Fruit fly (Drosophila melanogaster): Measurements from ENCODE around the gene Nplp4.

The Nplp4 gene

dm6 chr2L:1981726-1982367 lies 26.4 kb upstream of the Nplp4 start, which contains the start of gene CG7289:
TSS of gene CG7289 (plus strand) at chr2L:1982217.
- TF ChIP-seq h (optimal IDR thresholded peaks at IDR 0.05): no peak
- no peak for TF ChIP-seq psq (optimal IDR thresholded peaks at IDR 0.05)
- no peak for TF ChIP-seq insv (optimal IDR thresholded peaks at IDR 0.05)

DNA sequence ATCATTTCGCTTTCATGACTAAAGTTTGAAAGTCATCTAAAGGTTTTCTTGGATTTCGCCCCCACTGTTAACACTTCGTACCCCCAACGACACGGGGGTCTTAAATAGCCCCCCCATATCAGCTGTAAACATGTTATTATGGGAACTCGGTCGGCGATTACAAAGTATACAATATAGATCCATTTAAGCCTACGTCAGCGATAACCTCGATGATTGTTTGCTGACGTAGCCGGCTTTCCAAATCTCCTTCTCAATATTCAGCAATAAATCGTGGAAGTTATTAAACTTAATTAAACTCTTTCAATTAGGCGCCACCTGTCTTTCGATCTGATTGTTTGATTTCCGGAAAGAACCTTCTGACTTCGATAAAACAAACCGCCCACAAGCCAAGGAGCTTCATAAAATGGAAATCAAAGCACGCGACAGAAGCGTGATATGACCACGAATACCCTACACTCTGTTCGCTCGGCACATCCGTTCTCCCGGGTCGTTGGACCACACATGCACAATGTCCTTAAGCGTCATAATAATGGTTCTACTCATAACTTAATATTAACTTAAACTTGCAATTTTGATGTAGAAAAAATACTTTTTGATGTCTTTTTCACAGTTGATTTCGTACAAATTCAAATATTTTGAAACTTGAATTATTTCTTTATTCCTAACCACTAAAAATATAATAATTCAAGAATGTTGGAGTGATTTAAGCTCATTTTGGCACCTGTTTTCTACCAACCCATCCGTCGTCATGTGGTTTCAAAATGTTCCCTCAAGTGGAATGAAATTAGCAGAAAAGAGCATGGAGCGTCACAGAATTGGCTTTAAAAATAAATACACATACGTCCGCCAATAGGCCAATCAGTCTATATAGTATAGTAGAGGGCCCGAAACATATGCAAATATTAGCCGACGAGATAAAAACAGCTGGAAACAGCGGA lies 21.6 kb upstream of the Nplp4 start:
- TF ChIP-seq ttk (optimal IDR thresholded peaks at IDR 0.05): no peak
- no peak for TF ChIP-seq Sin3A (optimal IDR thresholded peaks at IDR 0.05)
- TF ChIP-seq h (optimal IDR thresholded peaks at IDR 0.05): no peak
- TF ChIP-seq Myc (optimal IDR thresholded peaks at IDR 0.05): no peak
- TF ChIP-seq psq (optimal IDR thresholded peaks at IDR 0.05): no peak
- TF ChIP-seq insv (optimal IDR thresholded peaks at IDR 0.05): no peak

DNA sequence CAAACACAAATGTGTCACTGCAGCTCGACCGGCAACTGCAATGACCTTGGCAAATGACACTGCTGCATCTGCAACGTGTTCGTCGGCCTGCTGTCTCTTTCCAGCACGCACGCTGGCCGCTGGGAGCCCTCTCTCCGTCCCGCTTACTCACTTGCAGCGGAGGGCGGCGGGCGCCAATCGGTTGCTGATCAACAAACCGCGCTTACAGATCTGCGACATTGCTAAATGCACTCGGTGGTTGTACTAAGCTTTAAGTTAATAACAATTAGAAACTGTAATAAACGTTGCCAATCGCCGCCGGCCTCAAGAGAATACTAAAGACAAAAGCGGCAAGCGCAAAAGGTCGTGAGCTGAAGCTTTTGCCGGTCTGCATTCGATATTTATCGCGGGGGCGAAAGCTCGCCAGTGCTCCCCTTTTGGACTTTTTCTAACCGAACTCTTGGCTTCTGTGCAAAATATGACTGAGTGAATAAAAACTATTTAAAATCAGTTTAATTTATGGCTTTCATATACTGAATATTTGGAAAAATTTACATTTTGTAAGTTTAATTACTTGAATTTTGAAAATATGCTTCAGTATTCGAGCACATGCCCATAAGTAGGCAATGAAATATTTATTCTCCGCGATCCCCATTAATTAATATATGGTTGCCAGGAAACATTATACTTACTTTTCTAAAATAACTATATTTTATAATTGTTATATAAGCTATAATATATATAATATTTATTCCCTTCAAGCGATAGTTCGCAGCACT lies 20.6 kb upstream of the Nplp4 start, which contains the start of gene Got2:
TSS of gene Got2 (minus strand) at position 325 of the 758 bp plus-strand sequence.
- TF ChIP-seq psq (optimal IDR thresholded peaks at IDR 0.05): no peak
- TF ChIP-seq insv (optimal IDR thresholded peaks at IDR 0.05): no peak
- TF ChIP-seq Myc (optimal IDR thresholded peaks at IDR 0.05): no peak
- no peak for TF ChIP-seq h (optimal IDR thresholded peaks at IDR 0.05)
- TF ChIP-seq ttk (optimal IDR thresholded peaks at IDR 0.05): no peak
- no peak for TF ChIP-seq Sin3A (optimal IDR thresholded peaks at IDR 0.05)

DNA sequence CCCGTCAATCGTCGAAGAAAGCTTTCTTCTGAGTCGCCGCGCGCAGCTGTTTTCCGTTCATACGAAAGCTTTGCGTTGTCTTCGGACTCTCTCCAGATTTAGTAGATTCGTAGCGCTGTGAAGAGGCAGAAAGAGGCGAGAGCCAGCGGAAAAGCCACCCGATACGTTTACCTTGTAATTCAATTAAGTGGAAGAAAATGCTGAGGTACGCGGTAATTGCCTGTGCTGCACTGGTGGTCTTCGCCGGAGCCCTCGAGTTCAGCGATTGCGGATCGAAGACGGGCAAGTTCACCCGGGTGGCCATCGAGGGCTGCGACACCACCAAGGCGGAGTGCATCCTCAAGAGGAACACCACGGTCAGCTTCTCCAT lies 20.0 kb upstream of the Nplp4 start, which contains the start of gene Npc2a:
TSS of gene Npc2a (plus strand) at position 99 of the 370 bp plus-strand sequence.
- no peak for TF ChIP-seq Sin3A (optimal IDR thresholded peaks at IDR 0.05)
- TF ChIP-seq insv (optimal IDR thresholded peaks at IDR 0.05): no peak
- no peak for TF ChIP-seq h (optimal IDR thresholded peaks at IDR 0.05)
- TF ChIP-seq Myc (optimal IDR thresholded peaks at IDR 0.05): no peak
- TF ChIP-seq ttk (optimal IDR thresholded peaks at IDR 0.05): no peak
- TF ChIP-seq psq (optimal IDR thresholded peaks at IDR 0.05): no peak

DNA sequence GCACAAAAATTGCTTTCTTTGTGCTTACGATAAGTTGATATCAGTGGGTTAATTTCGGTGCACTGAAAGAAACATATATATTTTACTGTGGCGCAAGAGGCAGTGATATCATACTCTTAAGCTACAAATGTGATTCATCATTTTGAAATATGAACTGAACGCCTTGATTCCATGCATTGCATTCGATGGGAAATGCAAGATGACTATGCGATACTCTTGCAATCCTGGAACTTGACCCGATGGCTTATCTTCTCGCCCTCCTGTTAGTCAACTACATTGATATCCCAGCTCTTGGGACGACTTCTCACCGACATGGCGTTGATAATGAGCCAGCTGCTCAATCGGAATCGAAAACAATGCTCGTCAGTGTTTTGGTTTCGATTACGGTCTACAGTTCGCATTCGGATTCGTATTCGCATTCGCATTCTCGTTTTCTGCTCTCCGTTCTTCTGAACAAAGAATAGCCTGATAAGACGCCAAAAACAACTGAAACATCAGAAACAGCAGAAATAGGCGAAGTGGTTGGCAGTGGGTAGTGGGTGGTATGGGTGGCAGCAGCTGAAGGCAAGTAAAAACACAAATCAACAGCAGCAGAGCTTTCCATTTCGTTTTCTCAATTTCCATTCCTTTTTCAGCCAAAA lies 18.8 kb upstream of the Nplp4 start:
- TF ChIP-seq Myc (optimal IDR thresholded peaks at IDR 0.05): no peak
- no peak for TF ChIP-seq insv (optimal IDR thresholded peaks at IDR 0.05)
- no peak for TF ChIP-seq Sin3A (optimal IDR thresholded peaks at IDR 0.05)
- no peak for TF ChIP-seq ttk (optimal IDR thresholded peaks at IDR 0.05)
- TF ChIP-seq h (optimal IDR thresholded peaks at IDR 0.05): no peak
- TF ChIP-seq psq (optimal IDR thresholded peaks at IDR 0.05): no peak

- TF ChIP-seq psq (optimal IDR thresholded peaks at IDR 0.05) (no peak), insv (optimal IDR thresholded peaks at IDR 0.05) (no peak), ttk (optimal IDR thresholded peaks at IDR 0.05) (no peak), h (optimal IDR thresholded peaks at IDR 0.05) (no peak), Myc (optimal IDR thresholded peaks at IDR 0.05) (no peak)
These were observed 16.2 kb upstream of the Nplp4 start, which contains the start of gene Obp22a for dm6 chr2L:1992060-1992459. TSS of gene Obp22a (minus strand) at chr2L:1992160.

dm6 chr2L:2006082-2006669 lies 2.0 kb upstream of the Nplp4 start, which contains the start of gene CG33543:
TSS of gene CG33543 (minus strand) at chr2L:2006313.
- TF ChIP-seq insv (optimal IDR thresholded peaks at IDR 0.05) (no peak), Myc (optimal IDR thresholded peaks at IDR 0.05) (no peak), ttk (optimal IDR thresholded peaks at IDR 0.05) (no peak), psq (optimal IDR thresholded peaks at IDR 0.05) (no peak), h (optimal IDR thresholded peaks at IDR 0.05) (no peak), Sin3A (optimal IDR thresholded peaks at IDR 0.05) (no peak)

DNA sequence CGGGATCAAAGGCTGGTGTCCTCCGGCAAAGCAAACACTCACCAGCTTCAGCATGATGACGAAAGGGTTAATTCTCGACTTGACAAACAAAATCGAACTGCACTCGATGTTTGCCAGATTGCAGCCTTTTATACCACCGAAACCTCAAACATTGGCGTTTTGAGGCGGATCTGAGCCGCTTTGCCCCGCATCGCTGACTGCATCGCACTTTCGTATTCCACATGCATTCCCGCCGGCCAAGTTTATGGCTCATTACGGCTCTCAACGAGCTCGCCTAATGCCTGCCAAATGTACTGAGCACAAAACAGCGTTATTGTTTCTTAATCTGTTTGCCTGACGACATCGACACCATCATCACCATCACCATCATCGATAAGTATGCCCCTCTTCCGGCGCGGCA lies 1.1 kb upstream of the Nplp4 start, which contains the start of gene CG15353:
TSS of gene CG15353 (minus strand) at position 101 of the 400 bp plus-strand sequence.
- TF ChIP-seq Myc (optimal IDR thresholded peaks at IDR 0.05): no peak
- no peak for TF ChIP-seq insv (optimal IDR thresholded peaks at IDR 0.05)
- TF ChIP-seq ttk (optimal IDR thresholded peaks at IDR 0.05): no peak
- TF ChIP-seq psq (optimal IDR thresholded peaks at IDR 0.05): no peak
- no peak for TF ChIP-seq h (optimal IDR thresholded peaks at IDR 0.05)
- no peak for TF ChIP-seq Sin3A (optimal IDR thresholded peaks at IDR 0.05)

- TF ChIP-seq h (optimal IDR thresholded peaks at IDR 0.05) (no peak), psq (optimal IDR thresholded peaks at IDR 0.05) (no peak), insv (optimal IDR thresholded peaks at IDR 0.05) (no peak), ttk (optimal IDR thresholded peaks at IDR 0.05) (no peak), Sin3A (optimal IDR thresholded peaks at IDR 0.05) (no peak), Myc (optimal IDR thresholded peaks at IDR 0.05) (no peak)
These were observed 1.1 kb downstream of the Nplp4 start, which contains the start of gene CG4238 for dm6 chr2L:2008980-2009954. TSS of gene CG4238 (plus strand) at chr2L:2009859.

Measured in Kc167 (cell line).